Worm (Caenorhabditis elegans): ENCODE results near the gene C41C4.9.
A peak's percentile ranks its signal among the peaks of the same experiment; 100 is the strongest.

Gene C41C4.9

DNA sequence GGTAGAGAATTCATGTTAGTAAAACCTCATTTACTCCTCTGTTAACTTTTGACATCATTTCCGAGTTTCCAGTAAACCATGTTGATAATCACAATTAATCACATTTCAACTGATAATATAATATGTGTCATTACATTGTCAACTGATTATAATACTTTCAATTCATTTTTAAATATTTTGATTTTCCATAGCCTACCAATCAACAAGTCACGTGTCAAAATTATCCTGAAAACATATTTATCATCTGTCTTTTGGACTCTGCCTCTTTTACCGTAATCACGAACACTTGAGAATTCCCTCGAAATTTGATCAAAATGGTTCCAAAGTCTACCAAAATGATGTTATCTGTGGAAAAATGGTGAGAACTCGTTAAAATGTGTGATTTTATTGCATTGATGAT is 33.4 kb upstream of the C41C4.9 start:
- TF ChIP-seq ceh-16 (tag; optimal IDR thresholded peaks at IDR 0.05) (no peak), fos-1 (tag; optimal IDR thresholded peaks at IDR 0.05) (peak; percentile 47)

DNA sequence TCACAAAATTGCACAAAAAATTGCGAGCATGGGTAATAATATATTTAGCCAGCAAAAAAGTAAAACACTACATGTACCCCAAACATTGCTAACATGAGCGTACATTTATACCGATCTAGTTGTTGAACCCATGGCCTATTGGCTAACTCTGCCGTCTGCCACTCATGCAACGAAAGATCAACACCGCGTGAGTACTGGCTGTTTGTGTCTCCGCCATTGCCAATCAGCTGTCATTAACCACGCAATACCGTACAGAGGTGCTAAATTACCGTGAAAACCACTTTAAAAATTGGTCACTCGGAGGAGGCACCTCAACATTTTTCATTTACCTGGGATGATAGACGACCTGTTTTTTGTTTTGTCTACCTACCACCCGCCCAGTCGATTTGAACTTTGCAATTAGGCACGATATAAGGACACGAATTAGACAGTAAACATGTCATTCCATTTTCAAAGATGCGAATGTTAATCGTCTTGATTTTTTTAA is 32.1 kb upstream of the C41C4.9 start, which contains the start of gene K02C4.2:
TSS of gene K02C4.2 (plus strand) at position 437 of the 487 bp plus-strand sequence.
- peak; percentile 61 for TF ChIP-seq C34F6.9 (tag; optimal IDR thresholded peaks at IDR 0.05)
- TF ChIP-seq mab-5 (tag; optimal IDR thresholded peaks at IDR 0.05), result no peak
- TF ChIP-seq elt-1 (tag; optimal IDR thresholded peaks at IDR 0.05), result no peak
- peak; percentile 66 for TF ChIP-seq F13H6.1 (tag; optimal IDR thresholded peaks at IDR 0.05)
- TF ChIP-seq Y55F3AM.14 (GFP tag; optimal IDR thresholded peaks at IDR 0.05), result peak; percentile 62
- no peak for TF ChIP-seq nhr-10 (tag; optimal IDR thresholded peaks at IDR 0.05)
- no peak for TF ChIP-seq nhr-12 (tag; optimal IDR thresholded peaks at IDR 0.05)
- no peak for TF ChIP-seq ztf-4 (tag; optimal IDR thresholded peaks at IDR 0.05)
- peak; percentile 36 for TF ChIP-seq zag-1 (tag; optimal IDR thresholded peaks at IDR 0.05)
- TF ChIP-seq R02D3.7 (tag; optimal IDR thresholded peaks at IDR 0.05), result no peak
- TF ChIP-seq mbf-1 (tag; optimal IDR thresholded peaks at IDR 0.05), result no peak
- no peak for TF ChIP-seq peb-1 (tag; optimal IDR thresholded peaks at IDR 0.05)
- no peak for TF ChIP-seq skn-1 (tag; optimal IDR thresholded peaks at IDR 0.05)
- TF ChIP-seq aly-2 (tag; optimal IDR thresholded peaks at IDR 0.05), result no peak
- no peak for TF ChIP-seq ztf-1 (GFP tag; conservative IDR thresholded peaks at IDR 0.05)
- no peak for TF ChIP-seq unc-39 (tag; optimal IDR thresholded peaks at IDR 0.05)
- peak; percentile 78 for TF ChIP-seq sma-9 (GFP tag; optimal IDR thresholded peaks at IDR 0.05)
- TF ChIP-seq sma-9 (tag; optimal IDR thresholded peaks at IDR 0.05), result no peak
- peak; percentile 74 for TF ChIP-seq gmeb-1 (tag; optimal IDR thresholded peaks at IDR 0.05)
- peak; percentile 85 for TF ChIP-seq nhr-21 (tag; optimal IDR thresholded peaks at IDR 0.05)
- TF ChIP-seq elt-3 (tag; optimal IDR thresholded peaks at IDR 0.05), result no peak
- peak; percentile 69 for TF ChIP-seq sem-4 (tag; optimal IDR thresholded peaks at IDR 0.05)
- peak; percentile 36 for TF ChIP-seq blmp-1 (tag; optimal IDR thresholded peaks at IDR 0.05; ENCODE audit: insufficient read depth)
- no peak for TF ChIP-seq ceh-82 (tag; optimal IDR thresholded peaks at IDR 0.05)
- TF ChIP-seq fos-1 (tag; optimal IDR thresholded peaks at IDR 0.05), result peak; percentile 90
- TF ChIP-seq dmd-4 (tag; optimal IDR thresholded peaks at IDR 0.05), result no peak
- peak; percentile 80 for TF ChIP-seq crh-2 (tag; optimal IDR thresholded peaks at IDR 0.05)
- peak; percentile 42 for TF ChIP-seq lin-11 (tag; optimal IDR thresholded peaks at IDR 0.05)
- peak; percentile 42 for TF ChIP-seq snpc-4 (tag; optimal IDR thresholded peaks at IDR 0.05)
- peak; percentile 81 for TF ChIP-seq sma-3 (GFP tag; optimal IDR thresholded peaks at IDR 0.05)
- TF ChIP-seq nhr-237 (tag; optimal IDR thresholded peaks at IDR 0.05), result no peak
- TF ChIP-seq unc-55 (GFP tag; optimal IDR thresholded peaks at IDR 0.05), result peak; percentile 45
- no peak for TF ChIP-seq alr-1 (tag; optimal IDR thresholded peaks at IDR 0.05)
- TF ChIP-seq nhr-129 (tag; optimal IDR thresholded peaks at IDR 0.05), result peak; percentile 95
- TF ChIP-seq nhr-23 (tag; optimal IDR thresholded peaks at IDR 0.05), result no peak
- peak; percentile 12 to 73 for TF ChIP-seq lsy-2 (tag; optimal IDR thresholded peaks at IDR 0.05)
- TF ChIP-seq ceh-16 (tag; optimal IDR thresholded peaks at IDR 0.05), result peak; percentile 57
- TF ChIP-seq nhr-6 (tag; optimal IDR thresholded peaks at IDR 0.05), result no peak
- peak; percentile 9 for TF ChIP-seq nhr-11 (tag; optimal IDR thresholded peaks at IDR 0.05)
- no peak for TF ChIP-seq ama-1 (optimal IDR thresholded peaks at IDR 0.05)
- no peak for TF ChIP-seq egl-27 (tag; optimal IDR thresholded peaks at IDR 0.05)
- peak in 1 of 2 experiments; percentile 9 for TF ChIP-seq mdl-1 (tag; optimal IDR thresholded peaks at IDR 0.05)
- peak; percentile 16 for TF ChIP-seq nhr-77 (tag; optimal IDR thresholded peaks at IDR 0.05)
- no peak for TF ChIP-seq ZK546.5 (tag; optimal IDR thresholded peaks at IDR 0.05)
- no peak for TF ChIP-seq unc-62 (GFP tag; optimal IDR thresholded peaks at IDR 0.05)
- TF ChIP-seq ztf-11 (tag; optimal IDR thresholded peaks at IDR 0.05), result no peak
- peak; percentile 73 for TF ChIP-seq nhr-25 (tag; optimal IDR thresholded peaks at IDR 0.05)
- TF ChIP-seq lin-13 (GFP tag; optimal IDR thresholded peaks at IDR 0.05), result peak; percentile 50
- no peak for TF ChIP-seq lin-39 (tag; optimal IDR thresholded peaks at IDR 0.05)

Data from whole organism, L2 larva.